Worm (Caenorhabditis elegans): ENCODE results near the gene flr-1.

ce11 chrX:13417479-13417878 lies 38.9 kb downstream of the flr-1 start:
- TF ChIP-seq nhr-23 (tag; optimal IDR thresholded peaks at IDR 0.05) (no peak), daf-12 (tag; optimal IDR thresholded peaks at IDR 0.05) (no peak), lin-15B (tag; optimal IDR thresholded peaks at IDR 0.05) (no peak), nfya-1 (tag; optimal IDR thresholded peaks at IDR 0.05; ENCODE audit: insufficient read depth) (no peak), zag-1 (tag; optimal IDR thresholded peaks at IDR 0.05) (no peak), mdl-1 (tag; optimal IDR thresholded peaks at IDR 0.05) (no peak), ceh-28 (tag; optimal IDR thresholded peaks at IDR 0.05) (no peak)

Measured in whole organism, L3 larva.